Worm (Caenorhabditis elegans): ENCODE data around the gene ilc-17.1.

ilc-17.1 gene

ce11 chrX:12759642-12760041 is 10.0 kb downstream of the ilc-17.1 start:
- TF ChIP-seq elt-2 (tag; optimal IDR thresholded peaks at IDR 0.05) (peak; percentile 87), nhr-23 (tag; optimal IDR thresholded peaks at IDR 0.05) (peak; percentile 81), unc-62 (GFP tag; optimal IDR thresholded peaks at IDR 0.05) (no peak), pha-4 (tag; optimal IDR thresholded peaks at IDR 0.05) (peak; percentile 16), mdl-1 (tag; optimal IDR thresholded peaks at IDR 0.05) (peak; percentile 68), nhr-25 (tag; optimal IDR thresholded peaks at IDR 0.05) (peak; percentile 87), jun-1 (tag; optimal IDR thresholded peaks at IDR 0.05) (peak; percentile 50), nhr-237 (tag; optimal IDR thresholded peaks at IDR 0.05) (no peak), nhr-43 (tag; optimal IDR thresholded peaks at IDR 0.05; ENCODE audit: poor library complexity, severe bottlenecking) (peak; percentile 92), elt-3 (tag; optimal IDR thresholded peaks at IDR 0.05) (peak in 2 of 3 experiments; percentile 45 to 65), pqm-1 (tag; optimal IDR thresholded peaks at IDR 0.05) (peak; percentile 94), nfya-1 (tag; optimal IDR thresholded peaks at IDR 0.05; ENCODE audit: insufficient read depth) (no peak), skn-1 (tag; optimal IDR thresholded peaks at IDR 0.05) (no peak), zag-1 (tag; optimal IDR thresholded peaks at IDR 0.05) (no peak), nhr-28 (tag; optimal IDR thresholded peaks at IDR 0.05) (no peak)

DNA sequence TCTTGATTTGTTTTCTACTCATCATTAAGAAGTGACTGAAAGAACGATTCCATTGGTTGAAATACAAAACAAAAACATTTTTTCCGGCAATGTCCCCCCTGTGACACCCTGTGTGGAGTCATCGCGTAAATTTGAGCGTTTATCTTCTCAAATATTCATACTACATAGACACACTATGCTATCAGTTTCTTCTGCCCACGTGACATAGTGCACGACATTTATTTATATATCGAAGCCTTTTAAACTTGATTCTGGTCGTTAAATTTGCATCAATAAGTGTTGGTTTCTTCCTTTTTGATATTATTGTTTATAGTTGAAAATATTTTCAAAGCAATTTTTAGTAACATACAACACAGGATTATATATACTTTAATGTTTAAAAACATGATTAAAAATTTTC is 10.6 kb downstream of the ilc-17.1 start:
- TF ChIP-seq zag-1 (tag; optimal IDR thresholded peaks at IDR 0.05) (no peak), pha-4 (tag; optimal IDR thresholded peaks at IDR 0.05) (peak; percentile 14), lsy-12 (tag; optimal IDR thresholded peaks at IDR 0.05) (no peak), lin-39 (tag; optimal IDR thresholded peaks at IDR 0.05) (no peak), nhr-67 (tag; optimal IDR thresholded peaks at IDR 0.05) (no peak), eor-1 (tag; optimal IDR thresholded peaks at IDR 0.05) (no peak), nhr-77 (tag; optimal IDR thresholded peaks at IDR 0.05) (no peak), pqm-1 (tag; optimal IDR thresholded peaks at IDR 0.05) (peak; percentile 43), ceh-28 (tag; optimal IDR thresholded peaks at IDR 0.05) (no peak), elt-1 (tag; optimal IDR thresholded peaks at IDR 0.05) (no peak), elt-2 (tag; optimal IDR thresholded peaks at IDR 0.05) (peak; percentile 52)

DNA sequence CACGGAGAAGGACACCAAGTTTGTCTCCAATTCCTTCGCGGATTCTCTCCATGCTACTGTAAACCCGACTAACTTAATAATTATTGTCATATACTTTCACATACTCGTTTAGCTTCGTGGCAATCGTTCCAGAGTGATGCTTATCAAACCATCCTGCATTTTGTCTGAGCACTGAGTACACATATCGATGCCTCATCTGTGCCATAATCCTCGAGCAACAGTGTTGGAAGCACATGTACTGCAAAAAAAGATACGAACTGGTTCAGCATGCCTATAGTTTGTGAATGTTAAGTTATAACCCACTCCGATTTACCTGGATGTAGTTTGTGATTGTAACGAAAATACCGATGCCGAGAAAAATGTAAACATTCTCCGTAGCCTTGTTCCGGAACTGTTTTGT is 14.6 kb downstream of the ilc-17.1 start:
- TF ChIP-seq elt-1 (tag; optimal IDR thresholded peaks at IDR 0.05) (no peak), nhr-77 (tag; optimal IDR thresholded peaks at IDR 0.05) (no peak), aly-2 (tag; optimal IDR thresholded peaks at IDR 0.05) (no peak), nhr-25 (tag; optimal IDR thresholded peaks at IDR 0.05) (no peak), egl-27 (tag; optimal IDR thresholded peaks at IDR 0.05) (no peak), egl-5 (tag; optimal IDR thresholded peaks at IDR 0.05) (no peak), elt-2 (tag; optimal IDR thresholded peaks at IDR 0.05) (no peak), mdl-1 (tag; optimal IDR thresholded peaks at IDR 0.05) (no peak), fkh-2 (tag; optimal IDR thresholded peaks at IDR 0.05) (no peak), elt-3 (tag; optimal IDR thresholded peaks at IDR 0.05) (no peak), ceh-9 (tag; optimal IDR thresholded peaks at IDR 0.05) (no peak), nhr-23 (tag; optimal IDR thresholded peaks at IDR 0.05) (no peak), ama-1 (optimal IDR thresholded peaks at IDR 0.05) (no peak), ceh-28 (tag; optimal IDR thresholded peaks at IDR 0.05) (no peak), nhr-76 (tag; optimal IDR thresholded peaks at IDR 0.05) (no peak), zag-1 (tag; optimal IDR thresholded peaks at IDR 0.05) (no peak), lin-15B (tag; optimal IDR thresholded peaks at IDR 0.05) (no peak)

- TF ChIP-seq nhr-237 (tag; optimal IDR thresholded peaks at IDR 0.05) (no peak), skn-1 (tag; optimal IDR thresholded peaks at IDR 0.05) (no peak), egl-5 (tag; optimal IDR thresholded peaks at IDR 0.05) (no peak), unc-39 (tag; optimal IDR thresholded peaks at IDR 0.05) (no peak), nhr-43 (tag; optimal IDR thresholded peaks at IDR 0.05; ENCODE audit: poor library complexity, severe bottlenecking) (no peak), sea-2 (GFP tag; optimal IDR thresholded peaks at IDR 0.05) (no peak), fkh-10 (GFP tag; optimal IDR thresholded peaks at IDR 0.05) (no peak), nhr-25 (tag; optimal IDR thresholded peaks at IDR 0.05) (no peak), lsy-12 (tag; optimal IDR thresholded peaks at IDR 0.05) (no peak), nfya-1 (tag; optimal IDR thresholded peaks at IDR 0.05; ENCODE audit: insufficient read depth) (no peak), hmg-11 (tag; optimal IDR thresholded peaks at IDR 0.05) (no peak), ceh-16 (tag; optimal IDR thresholded peaks at IDR 0.05) (no peak), mdl-1 (tag; optimal IDR thresholded peaks at IDR 0.05) (no peak), tbx-2 (tag; optimal IDR thresholded peaks at IDR 0.05) (no peak)
These were observed 15.6 kb downstream of the ilc-17.1 start for ce11 chrX:12754043-12754442.

Data from whole organism, L3 larva.